Fruit fly (Drosophila melanogaster): ENCODE results near the gene mtg.

mtg gene

DNA sequence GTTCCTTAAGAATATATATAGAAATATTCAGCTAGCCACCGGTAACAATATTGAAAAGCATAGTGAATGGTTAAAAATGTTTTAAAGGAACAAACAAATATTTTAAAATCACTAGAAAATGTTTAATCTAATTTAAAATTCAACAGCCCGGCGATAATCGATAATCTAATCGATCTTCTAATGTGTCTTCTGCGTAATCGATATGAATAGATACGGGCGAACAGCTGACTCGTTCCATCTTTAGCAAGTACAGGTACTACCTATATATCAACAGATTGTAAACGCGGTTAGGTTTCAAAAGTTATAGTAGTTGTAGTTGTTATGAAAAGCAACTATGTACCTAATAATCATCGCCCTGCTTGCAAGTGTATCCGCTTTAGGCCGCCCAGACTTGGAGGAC, 32.6 kb upstream of the mtg start, which contains the start of gene CG7800 (continued):
- no peak for TF ChIP-seq Usf (GFP tag; optimal IDR thresholded peaks at IDR 0.05)
- peak; percentile 18 for TF ChIP-seq CG14710 (tag; optimal IDR thresholded peaks at IDR 0.05)
- no peak for TF ChIP-seq hkb (optimal IDR thresholded peaks at IDR 0.05)
- no peak for TF ChIP-seq hkb (GFP tag; IDR thresholded peaks at IDR 0.05)
- TF ChIP-seq CG13287 (GFP tag; IDR thresholded peaks at IDR 0.05; ENCODE audit: partially characterized antibody) = peak; percentile 73
- TF ChIP-seq zen2 (GFP tag; IDR thresholded peaks at IDR 0.05; ENCODE audit: partially characterized antibody) = peak; percentile 66; the same call in 2 of the 3 replicates
- TF ChIP-seq insv (GFP tag; optimal IDR thresholded peaks at IDR 0.05) = no peak
- TF ChIP-seq gcm (GFP tag; optimal IDR thresholded peaks at IDR 0.05) = peak; percentile 52
- no peak for TF ChIP-seq tll (GFP tag; optimal IDR thresholded peaks at IDR 0.05)
- TF ChIP-seq chif (GFP tag; optimal IDR thresholded peaks at IDR 0.05) = no peak
- no peak for TF ChIP-seq CG17802 (tag; optimal IDR thresholded peaks at IDR 0.05)
- no peak for TF ChIP-seq psq (GFP tag; optimal IDR thresholded peaks at IDR 0.05)
- TF ChIP-seq HLH54F (GFP tag; optimal IDR thresholded peaks at IDR 0.05) = no peak

- TF ChIP-seq CG7839 (tag; optimal IDR thresholded peaks at IDR 0.05) (no peak), CG34376 (GFP tag; optimal IDR thresholded peaks at IDR 0.05) (peak; percentile 11), sens (GFP tag) (peak; percentile 44), abd-A (tag; optimal IDR thresholded peaks at IDR 0.05) (no peak), ATbp (GFP tag; optimal IDR thresholded peaks at IDR 0.05) (peak; percentile 3), ems (GFP tag; optimal IDR thresholded peaks at IDR 0.05) (no peak), Xbp1 (GFP tag; optimal IDR thresholded peaks at IDR 0.05) (no peak)
Measured at dm6 chr3R:8219891-8220290, 30.4 kb upstream of the mtg start, which contains the start of gene CG18249. TSS of gene CG18249 (plus strand) at chr3R:8220146.

DNA sequence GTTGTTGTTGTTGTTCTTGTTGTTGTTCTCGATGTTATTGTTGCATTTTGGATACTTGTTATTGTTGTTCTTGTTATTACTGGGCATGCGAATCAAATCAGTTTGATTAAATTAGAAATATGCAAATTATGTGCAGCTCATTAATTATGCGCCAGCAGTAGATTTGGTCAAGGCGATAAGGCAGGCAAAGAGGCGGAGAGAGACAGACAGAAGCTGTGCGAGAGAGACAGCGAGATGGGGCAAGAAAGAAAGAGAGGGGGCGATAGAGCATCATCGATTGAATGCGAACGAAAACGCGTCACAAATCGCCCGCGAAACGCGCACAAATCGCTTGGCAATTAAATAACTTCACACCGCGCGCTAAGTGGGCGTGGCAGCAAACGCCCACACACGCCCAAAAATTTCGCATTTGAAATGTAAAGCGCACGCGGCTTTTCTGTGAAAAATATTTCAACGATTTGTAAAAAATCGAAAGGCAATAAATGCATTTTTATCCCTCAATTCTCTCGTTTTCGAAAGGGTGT, 27.2 kb upstream of the mtg start:
- no peak for TF ChIP-seq CG11247 (GFP tag; IDR thresholded peaks at IDR 0.05)
- no peak for TF ChIP-seq CG4820 (GFP tag; optimal IDR thresholded peaks at IDR 0.05)
- no peak for TF ChIP-seq Hr3 (GFP tag; optimal IDR thresholded peaks at IDR 0.05)
- no peak for TF ChIP-seq CG34224 (GFP tag; IDR thresholded peaks at IDR 0.05; ENCODE audit: partially characterized antibody)
- TF ChIP-seq insv (GFP tag; optimal IDR thresholded peaks at IDR 0.05) = no peak
- no peak for TF ChIP-seq dpn (GFP tag; optimal IDR thresholded peaks at IDR 0.05)
- TF ChIP-seq ewg (GFP tag; optimal IDR thresholded peaks at IDR 0.05) = no peak
- peak; percentile 99 for TF ChIP-seq CG8359 (GFP tag; optimal IDR thresholded peaks at IDR 0.05; ENCODE audit: borderline replicate concordance)
- TF ChIP-seq CG11085 (GFP tag; IDR thresholded peaks at IDR 0.05) = no peak
- no peak for TF ChIP-seq Nf-YB (GFP tag; optimal IDR thresholded peaks at IDR 0.05)
- no peak for TF ChIP-seq Med (GFP tag)
- TF ChIP-seq CG10321 (GFP tag; IDR thresholded peaks at IDR 0.05) = peak; percentile 23; the same call in 1 of the 2 replicates
- no peak for TF ChIP-seq CG7786 (GFP tag; optimal IDR thresholded peaks at IDR 0.05)
- no peak for TF ChIP-seq CG18764 (GFP tag; optimal IDR thresholded peaks at IDR 0.05)
- no peak for TF ChIP-seq pzg (GFP tag; optimal IDR thresholded peaks at IDR 0.05)
- no peak for TF ChIP-seq NFAT (GFP tag; IDR thresholded peaks at IDR 0.05)
- TF ChIP-seq trem (tag; optimal IDR thresholded peaks at IDR 0.05) = no peak
- no peak for TF ChIP-seq gce (GFP tag; IDR thresholded peaks at IDR 0.05)
- no peak for TF ChIP-seq CG10431 (GFP tag; optimal IDR thresholded peaks at IDR 0.05)
- TF ChIP-seq sc (optimal IDR thresholded peaks at IDR 0.05) = no peak
- TF ChIP-seq sc (GFP tag; optimal IDR thresholded peaks at IDR 0.05) = no peak
- peak; percentile 40; the same call in 1 of the 2 replicates for TF ChIP-seq vvl (GFP tag; IDR thresholded peaks at IDR 0.05)
- no peak for TF ChIP-seq wdn (GFP tag; IDR thresholded peaks at IDR 0.05)
- no peak for TF ChIP-seq dati (GFP tag; IDR thresholded peaks at IDR 0.05)
- no peak for TF ChIP-seq Jarid2 (GFP tag; optimal IDR thresholded peaks at IDR 0.05)
- no peak for TF ChIP-seq CG4707 (GFP tag; optimal IDR thresholded peaks at IDR 0.05)
- no peak for TF ChIP-seq CG13296 (GFP tag; optimal IDR thresholded peaks at IDR 0.05)
- 0 out of 2 replicates have a peak, but pooled peaks have one; percentile 16 for TF ChIP-seq CG4360 (GFP tag; IDR thresholded peaks at IDR 0.05)
- TF ChIP-seq crol (GFP tag; IDR thresholded peaks at IDR 0.05) = no peak
- TF ChIP-seq CG3407 (GFP tag; optimal IDR thresholded peaks at IDR 0.05) = no peak

Data from whole organism, embryonic.